Worm (Caenorhabditis elegans) whole organism, L4 larva: ENCODE results near the gene fbxc-25.
"Not testable (repeated sequence)": the region's sequence is repeated elsewhere in the genome, so short reads cannot be mapped to it uniquely, and the experiment has no call there.

ENCODE experiments used
- D1046.2 ChIP-seq: fragments of 200-800 bp; sonication (Bioruptor generic); IDR thresholded peaks from 2 replicates; pipeline ENCODE4 v1.3.6; 2022; ENCODE audit warnings: missing genetic modification characterization, missing compliant biosample characterization
- F26F4.8 ChIP-seq: fragments of 200-800 bp; sonication (Bioruptor generic); conservative IDR thresholded peaks from 2 replicates; pipeline ENCODE4 v1.3.6; 2022; ENCODE audit warnings: missing genetic modification characterization, missing compliant biosample characterization
- Y75B8A.6 ChIP-seq: fragments of 200-800 bp; sonication (Bioruptor generic); IDR thresholded peaks from 2 replicates; pipeline ENCODE4 v1.3.6; 2022; ENCODE audit warnings: missing genetic modification reagents, missing genetic modification characterization, missing compliant biosample characterization
- ZK337.2 ChIP-seq: fragments of 200-800 bp; sonication (Bioruptor generic); IDR thresholded peaks from 2 replicates; pipeline ENCODE4 v1.3.6; 2022; ENCODE audit warnings: missing genetic modification reagents, missing genetic modification characterization, missing compliant biosample characterization
- aha-1 ChIP-seq: fragments of 150-350 bp; peaks from one replicate; lab custom pipeline; 2014; ENCODE audit warnings: missing biosample characterization, missing genetic modification characterization
- ceh-28 ChIP-seq: fragments of 150-350 bp; optimal IDR thresholded peaks from 2 replicates; lab custom pipeline; 2014; ENCODE audit warnings: missing biosample characterization, missing genetic modification reagents, missing genetic modification characterization
- cey-2 ChIP-seq: sonication (generic microtip); optimal IDR thresholded peaks from 3 replicates; lab custom pipeline; 2017; ENCODE audit warnings: missing genetic modification characterization, mild to moderate bottlenecking, missing compliant biosample characterization, antibody characterized with exemption, borderline replicate concordance; ENCODE audit not compliant: insufficient read depth
- ctbp-1 ChIP-seq: fragments of 200-800 bp; sonication (Bioruptor generic); IDR thresholded peaks from 2 replicates; pipeline ENCODE4 v1.3.6; 2022; ENCODE audit warnings: missing genetic modification reagents, missing genetic modification characterization, missing compliant biosample characterization
- daf-12 ChIP-seq: fragments of 150-350 bp; optimal IDR thresholded peaks from 2 replicates; lab custom pipeline; 2014; ENCODE audit warnings: missing biosample characterization, missing genetic modification reagents, missing genetic modification characterization
- daf-8 ChIP-seq: fragments of 200-800 bp; sonication (Bioruptor generic); IDR thresholded peaks from 2 replicates; pipeline ENCODE4 v1.3.6; 2022; ENCODE audit warnings: missing genetic modification characterization, missing compliant biosample characterization
- dmd-6 ChIP-seq: fragments of 200-800 bp; sonication (Bioruptor generic); IDR thresholded peaks from 2 replicates; pipeline ENCODE4 v1.3.6; 2022; ENCODE audit warnings: missing genetic modification reagents, missing genetic modification characterization, missing compliant biosample characterization
- dmd-8 ChIP-seq: fragments of 200-800 bp; sonication (Bioruptor generic); IDR thresholded peaks from 2 replicates; pipeline ENCODE4 v1.3.6; 2022; ENCODE audit warnings: missing genetic modification characterization, missing compliant biosample characterization
- egl-27 ChIP-seq: sonication (generic microtip); optimal IDR thresholded peaks from 3 replicates; lab custom pipeline; 2017; ENCODE audit warnings: missing biosample characterization, missing genetic modification reagents, missing genetic modification characterization
- egl-43 ChIP-seq: fragments of 200-800 bp; sonication (Bioruptor generic); IDR thresholded peaks from 2 replicates; pipeline ENCODE4 v1.3.6; 2022; ENCODE audit warnings: missing genetic modification reagents, missing genetic modification characterization, missing compliant biosample characterization
- gei-8 ChIP-seq: fragments of 200-800 bp; sonication (Bioruptor generic); optimal IDR thresholded peaks from 2 replicates; lab custom pipeline; 2018; ENCODE audit warnings: mild to moderate bottlenecking, missing genetic modification characterization, missing compliant biosample characterization
- hlh-11 ChIP-seq: fragments of 200-800 bp; sonication (Bioruptor generic); optimal IDR thresholded peaks from 2 replicates; lab custom pipeline; 2018; ENCODE audit warnings: mild to moderate bottlenecking, missing genetic modification characterization, missing compliant biosample characterization
- hlh-30 ChIP-seq: sonication (generic microtip); optimal IDR thresholded peaks from 2 replicates; lab custom pipeline; 2017; ENCODE audit warnings: antibody characterized with exemption, mild to moderate bottlenecking, missing genetic modification characterization, missing compliant biosample characterization; ENCODE audit not compliant: insufficient read depth
- lin-13 ChIP-seq: fragments of 150-350 bp; optimal IDR thresholded peaks from 2 replicates; lab custom pipeline; 2014; ENCODE audit warnings: missing biosample characterization, missing genetic modification reagents, missing genetic modification characterization
- mdl-1 ChIP-seq, 2 experiments: fragments of 150-350 bp in 1 of 2; sonication (generic microtip) in 1 of 2; optimal IDR thresholded peaks; 2 replicates each; lab custom pipeline; 2014 to 2017; ENCODE audit warnings: missing biosample characterization in 2 of 2, missing genetic modification characterization in 2 of 2
- nhr-10 ChIP-seq: fragments of 150-350 bp; optimal IDR thresholded peaks from 2 replicates; lab custom pipeline; 2014; ENCODE audit warnings: missing biosample characterization, missing genetic modification characterization
- nhr-111 ChIP-seq: fragments of 200-800 bp; sonication (Bioruptor generic); optimal IDR thresholded peaks from 2 replicates; lab custom pipeline; 2018; ENCODE audit warnings: mild to moderate bottlenecking, missing genetic modification characterization, missing compliant biosample characterization
- nhr-237 ChIP-seq: sonication (generic microtip); optimal IDR thresholded peaks from 2 replicates; lab custom pipeline; 2017; ENCODE audit warnings: missing biosample characterization, missing genetic modification characterization
- nhr-41 ChIP-seq: fragments of 200-800 bp; sonication (Bioruptor generic); IDR thresholded peaks from 2 replicates; pipeline ENCODE4 v1.3.6; 2022; ENCODE audit warnings: missing genetic modification reagents, missing genetic modification characterization, missing compliant biosample characterization
- nhr-42 ChIP-seq: fragments of 200-800 bp; sonication (Bioruptor generic); IDR thresholded peaks from 2 replicates; pipeline ENCODE4 v1.3.6; 2022; ENCODE audit warnings: missing genetic modification characterization, missing compliant biosample characterization
- set-16 ChIP-seq: fragments of 200-800 bp; sonication (Bioruptor generic); IDR thresholded peaks from 2 replicates; pipeline ENCODE4 v1.3.6; 2022; ENCODE audit warnings: missing genetic modification reagents, missing genetic modification characterization, missing compliant biosample characterization
- tag-97 ChIP-seq: fragments of 200-800 bp; sonication (Bioruptor generic); IDR thresholded peaks from 2 replicates; pipeline ENCODE4 v1.3.6; 2022; ENCODE audit warnings: missing genetic modification characterization, missing compliant biosample characterization
- unc-62 ChIP-seq, 3 experiments: fragments of 150-350 bp in 1 of 3; sonication (generic microtip); optimal IDR thresholded peaks in 2 of 3; peaks in 1 of 3; 1 replicate in 1 of 3; 2 replicates in 2 of 3; lab custom pipeline; 2014 to 2017; ENCODE audit warnings: missing biosample characterization in 3 of 3, missing genetic modification characterization in 3 of 3, missing genetic modification reagents in 3 of 3, missing genotype in 1 of 3
- zfp-2 ChIP-seq: sonication (generic microtip); optimal IDR thresholded peaks from 2 replicates; lab custom pipeline; 2016; ENCODE audit warnings: mild to moderate bottlenecking, missing genetic modification characterization, missing compliant biosample characterization
- zip-11 ChIP-seq: fragments of 200-800 bp; sonication (Bioruptor generic); IDR thresholded peaks from 2 replicates; pipeline ENCODE4 v1.3.6; 2022; ENCODE audit warnings: missing genetic modification characterization, missing compliant biosample characterization
- zip-2 ChIP-seq: fragments of 150-350 bp; optimal IDR thresholded peaks from 2 replicates; lab custom pipeline; 2014; ENCODE audit warnings: missing biosample characterization, missing genetic modification characterization

fbxc-25 gene

ce11 chrII:2282599-2282998, 13.5 kb downstream of the fbxc-25 start, which contains the start of gene K09F6.9:
Gene K09F6.9 (minus strand): TSS chrII:2282699.
- TF ChIP-seq mdl-1 (tag; optimal IDR thresholded peaks at IDR 0.05; lab: Kevin White, UChicago); nhr-41; dmd-6 (GFP tag; lab: Robert Waterston, UW): not testable (repeated sequence)
- TF ChIP-seq, all 104 proteins: peak for 0; not testable (repeated sequence) for 104

ce11 chrII:2279839-2280238, 16.2 kb downstream of the fbxc-25 start, which contains the start of gene K09F6.11:
Gene K09F6.11 (plus strand): TSS chrII:2280139.
- TF ChIP-seq unc-62 (GFP tag; optimal IDR thresholded peaks at IDR 0.05 in 1 of 2; lab: Kevin White, UChicago) (peak in 1 of 2 experiments; percentile 48), unc-62 (tag; optimal IDR thresholded peaks at IDR 0.05; lab: Kevin White, UChicago) (no peak), daf-8 (GFP tag; lab: Robert Waterston, UW) (no peak), cey-2 (tag; lab: Kevin White, UChicago) (no peak), lin-13 (no peak)

ce11 chrII:2279263-2279662, 16.8 kb downstream of the fbxc-25 start, which contains the start of gene K09F6.6:
Gene K09F6.6 (minus strand): TSS chrII:2279305.
- TF ChIP-seq ZK337.2 (peak; percentile 27; the same call in 1 of the 2 replicates), ctbp-1 (GFP tag; lab: Robert Waterston, UW) (no peak), daf-12 (tag; lab: Kevin White, UChicago) (no peak), set-16 (GFP tag; lab: Robert Waterston, UW) (peak; percentile 70), zfp-2 (tag; lab: Kevin White, UChicago) (no peak), D1046.2 (0 out of 2 replicates have a peak, but pooled peaks have one; percentile 11), F26F4.8 (GFP tag; lab: Robert Waterston, UW) (0 out of 2 replicates have a peak, but pooled peaks have one; percentile 47)

ce11 chrII:2277418-2277817, 18.6 kb downstream of the fbxc-25 start, which contains the start of gene K09F6.15:
Gene K09F6.15 (minus strand): TSS chrII:2277518.
- TF ChIP-seq zip-11 (no peak), nhr-10 (no peak), nhr-42 (GFP tag; lab: Robert Waterston, UW) (no peak), ctbp-1 (GFP tag; lab: Robert Waterston, UW) (no peak), D1046.2 (no peak), hlh-30 (tag; lab: Kevin White, UChicago) (no peak), zip-2 (tag; lab: Kevin White, UChicago) (no peak), nhr-237 (tag; lab: Kevin White, UChicago) (no peak), set-16 (GFP tag; lab: Robert Waterston, UW) (no peak), gei-8 (GFP tag; lab: Kevin White, UChicago) (no peak), unc-62 (GFP tag; optimal IDR thresholded peaks at IDR 0.05 in 1 of 2; lab: Kevin White, UChicago) (no peak), unc-62 (tag; optimal IDR thresholded peaks at IDR 0.05; lab: Kevin White, UChicago) (no peak), Y75B8A.6 (GFP tag; lab: Robert Waterston, UW) (no peak), nhr-111 (GFP tag; lab: Kevin White, UChicago) (no peak), dmd-8 (no peak), F26F4.8 (GFP tag; lab: Robert Waterston, UW) (no peak), hlh-11 (tag; lab: Kevin White, UChicago) (no peak), dmd-6 (GFP tag; lab: Robert Waterston, UW) (no peak), egl-27 (no peak)
- TF ChIP-seq, all 104 proteins: peak for 0

- TF ChIP-seq ZK337.2 (0 out of 2 replicates have a peak, but pooled peaks have one; percentile 35), ceh-28 (tag; lab: Kevin White, UChicago) (no peak), aha-1 (peak; percentile 28), set-16 (GFP tag; lab: Robert Waterston, UW) (peak; percentile 86), tag-97 (no peak), egl-43 (GFP tag; lab: Robert Waterston, UW) (0 out of 2 replicates have a peak, but pooled peaks have one; percentile 50)
Observed at ce11 chrII:2273750-2274149, 22.3 kb downstream of the fbxc-25 start.
